Fruit fly (Drosophila melanogaster) whole organism, embryonic: ENCODE results near the gene Nsf2.

ENCODE experiments used
- Adf1 ChIP-seq: fragments of 200-800 bp; sonication (Bioruptor generic); IDR thresholded peaks from 2 replicates; pipeline ENCODE4 v1.3.6; 2022; ENCODE audit warnings: missing biosample characterization, missing genetic modification characterization
- CG11247 ChIP-seq: fragments of 200-800 bp; sonication (Bioruptor generic); IDR thresholded peaks from 2 replicates; pipeline ENCODE4 v1.3.6; 2022; ENCODE audit warnings: missing biosample characterization, missing genetic modification characterization
- CG11398 ChIP-seq: fragments of 200-800 bp; sonication (Bioruptor generic); optimal IDR thresholded peaks from 2 replicates; lab custom pipeline; 2016; ENCODE audit warnings: missing biosample characterization, missing genetic modification characterization
- CG11560 ChIP-seq: fragments of 200-800 bp; sonication (Bioruptor generic); IDR thresholded peaks from 3 replicates; pipeline ENCODE4 v1.3.6; 2022; ENCODE audit warnings: missing biosample characterization, missing genetic modification characterization
- CG12104 ChIP-seq: fragments of 200-800 bp; sonication (Bioruptor generic); optimal IDR thresholded peaks from 3 replicates; lab custom pipeline; 2016; ENCODE audit warnings: missing biosample characterization, missing genetic modification characterization
- CG12155 ChIP-seq: fragments of 200-800 bp; sonication (Bioruptor generic); optimal IDR thresholded peaks from 3 replicates; lab custom pipeline; 2016; ENCODE audit warnings: missing biosample characterization, missing genetic modification characterization
- CG13296 ChIP-seq: fragments of 200-800 bp; sonication (Bioruptor generic); optimal IDR thresholded peaks from 3 replicates; lab custom pipeline; 2018; ENCODE audit warnings: missing biosample characterization, mild to moderate bottlenecking, missing genetic modification characterization
- CG15011 ChIP-seq: fragments of 200-800 bp; sonication (Bioruptor generic); optimal IDR thresholded peaks from 3 replicates; lab custom pipeline; 2018; ENCODE audit warnings: missing biosample characterization, mild to moderate bottlenecking, missing genetic modification characterization
- CG15479 ChIP-seq: fragments of 200-800 bp; sonication (Bioruptor generic); optimal IDR thresholded peaks from 3 replicates; lab custom pipeline; 2019; ENCODE audit warnings: missing biosample characterization, mild to moderate bottlenecking, missing genetic modification characterization, moderate library complexity
- CG17361 ChIP-seq: fragments of 200-800 bp; sonication (Bioruptor generic); IDR thresholded peaks from 3 replicates; pipeline ENCODE4 v1.3.6; 2022; ENCODE audit warnings: missing biosample characterization, missing genetic modification characterization
- CG17385 ChIP-seq: fragments of 200-800 bp; sonication (Bioruptor generic); optimal IDR thresholded peaks from 3 replicates; lab custom pipeline; 2018; ENCODE audit warnings: missing biosample characterization, mild to moderate bottlenecking, missing genetic modification characterization
- CG2875 ChIP-seq: fragments of 200-800 bp; sonication (Bioruptor generic); optimal IDR thresholded peaks from 2 replicates; lab custom pipeline; 2017; ENCODE audit warnings: missing biosample characterization, mild to moderate bottlenecking, missing genetic modification characterization, missing genetic modification reagents
- CG32772 ChIP-seq: fragments of 200-800 bp; sonication (Bioruptor generic); IDR thresholded peaks from 2 replicates; pipeline ENCODE4 v1.3.6; 2022; ENCODE audit warnings: missing biosample characterization, missing genetic modification characterization
- CG6654 ChIP-seq: fragments of 200-800 bp; sonication (Bioruptor generic); optimal IDR thresholded peaks from 2 replicates; lab custom pipeline; 2017; ENCODE audit warnings: missing biosample characterization, mild to moderate bottlenecking, missing genetic modification characterization
- CG7372 ChIP-seq: fragments of 200-800 bp; sonication (Bioruptor generic); IDR thresholded peaks from 2 replicates; pipeline ENCODE4 v1.3.6; 2022; ENCODE audit warnings: missing biosample characterization, missing genetic modification characterization
- CG7928 ChIP-seq: fragments of 200-800 bp; sonication (Bioruptor generic); optimal IDR thresholded peaks from 2 replicates; lab custom pipeline; 2017; ENCODE audit warnings: missing biosample characterization, mild to moderate bottlenecking, missing genetic modification characterization
- CG9817 ChIP-seq: fragments of 200-800 bp; sonication (Bioruptor generic); optimal IDR thresholded peaks from 2 replicates; lab custom pipeline; 2018; ENCODE audit warnings: missing biosample characterization, mild to moderate bottlenecking, missing genetic modification characterization, moderate library complexity
- Dbx ChIP-seq: fragments of 200-800 bp; sonication (Bioruptor generic); IDR thresholded peaks from 3 replicates; pipeline ENCODE4 v1.3.6; 2022; ENCODE audit warnings: missing biosample characterization, missing genetic modification characterization
- Dek ChIP-seq: fragments of 200-800 bp; sonication (Bioruptor generic); optimal IDR thresholded peaks from 3 replicates; lab custom pipeline; 2019; ENCODE audit warnings: missing biosample characterization, mild to moderate bottlenecking, missing genetic modification characterization, moderate library complexity
- Dfd ChIP-seq, 2 experiments: fragments of >200 bp; optimal IDR thresholded peaks; 2 replicates each; lab custom pipeline; 2017; ENCODE audit warnings: missing biosample characterization in 2 of 2, missing genetic modification characterization in 2 of 2
- Doc3 ChIP-seq: fragments of 200-800 bp; sonication (Bioruptor generic); IDR thresholded peaks from 3 replicates; pipeline ENCODE4 v1.3.6; 2022; ENCODE audit warnings: missing biosample characterization, missing genetic modification characterization; ENCODE audit not compliant: partially characterized antibody
- Drgx ChIP-seq: fragments of 200-800 bp; sonication (Bioruptor generic); IDR thresholded peaks from 2 replicates; pipeline ENCODE4 v1.3.6; 2022; ENCODE audit warnings: missing biosample characterization, missing genetic modification characterization
- Fer2 ChIP-seq: fragments of 200-800 bp; sonication (Bioruptor generic); optimal IDR thresholded peaks from 2 replicates; lab custom pipeline; 2018; ENCODE audit warnings: missing biosample characterization, mild to moderate bottlenecking, missing genetic modification characterization, moderate library complexity
- HLHmδ ChIP-seq: fragments of 200-800 bp; sonication (Bioruptor generic); optimal IDR thresholded peaks from 2 replicates; lab custom pipeline; 2018; ENCODE audit warnings: missing biosample characterization, mild to moderate bottlenecking, missing genetic modification characterization, moderate library complexity
- Hand ChIP-seq: fragments of 200-800 bp; sonication (Bioruptor generic); optimal IDR thresholded peaks from 2 replicates; lab custom pipeline; 2017; ENCODE audit warnings: mild to moderate bottlenecking, missing biosample characterization, missing genetic modification reagents, missing genetic modification characterization
- Hmx ChIP-seq: fragments of 200-800 bp; sonication (Bioruptor generic); optimal IDR thresholded peaks from 2 replicates; lab custom pipeline; 2016; ENCODE audit warnings: missing biosample characterization, missing genetic modification characterization
- Lhr ChIP-seq: fragments of 200-800 bp; sonication (Bioruptor generic); optimal IDR thresholded peaks from 3 replicates; lab custom pipeline; 2017; ENCODE audit warnings: mild to moderate bottlenecking, missing biosample characterization, missing genetic modification reagents, missing genetic modification characterization
- Mad ChIP-seq: fragments of 200-800 bp; sonication (Bioruptor generic); optimal IDR thresholded peaks from 2 replicates; lab custom pipeline; 2016; ENCODE audit warnings: missing biosample characterization, missing genetic modification characterization
- Mes4 ChIP-seq: fragments of 200-800 bp; sonication (Bioruptor generic); optimal IDR thresholded peaks from 2 replicates; lab custom pipeline; 2016; ENCODE audit warnings: missing biosample characterization, missing genetic modification characterization
- Mrtf ChIP-seq: fragments of 200-800 bp; sonication (Bioruptor generic); IDR thresholded peaks from 3 replicates; pipeline ENCODE4 v1.3.6; 2022; ENCODE audit warnings: missing biosample characterization, missing genetic modification characterization
- NC2β ChIP-seq: fragments of 200-800 bp; sonication (Bioruptor generic); optimal IDR thresholded peaks from 2 replicates; lab custom pipeline; 2016; ENCODE audit warnings: missing biosample characterization, missing genetic modification characterization
- NFAT ChIP-seq: fragments of 200-800 bp; sonication (Bioruptor generic); IDR thresholded peaks from 2 replicates; pipeline ENCODE4 v1.3.6; 2022; ENCODE audit warnings: missing biosample characterization, missing genetic modification characterization
- Nf-YC ChIP-seq: fragments of 200-800 bp; optimal IDR thresholded peaks from 3 replicates; lab custom pipeline; 2019; ENCODE audit warnings: missing biosample characterization, mild to moderate bottlenecking, missing genetic modification characterization, moderate library complexity
- Oaz ChIP-seq: fragments of 200-800 bp; sonication (Bioruptor generic); IDR thresholded peaks from 2 replicates; pipeline ENCODE4 v1.3.6; 2022; ENCODE audit warnings: missing biosample characterization, missing genetic modification characterization
- Ravus ChIP-seq: fragments of 200-800 bp; sonication (Bioruptor generic); IDR thresholded peaks from 2 replicates; pipeline ENCODE4 v1.3.6; 2022; ENCODE audit warnings: missing biosample characterization, missing genetic modification characterization
- al ChIP-seq: fragments of 200-800 bp; sonication (Bioruptor generic); IDR thresholded peaks from 2 replicates; pipeline ENCODE4 v1.3.6; 2022; ENCODE audit warnings: missing biosample characterization, missing genetic modification characterization
- bcd ChIP-seq: fragments of 200-800 bp; sonication (Bioruptor generic); optimal IDR thresholded peaks from 2 replicates; lab custom pipeline; 2017; ENCODE audit warnings: missing biosample characterization, mild to moderate bottlenecking, missing genetic modification characterization
- corto ChIP-seq: fragments of 200-800 bp; sonication (Bioruptor generic); optimal IDR thresholded peaks from 2 replicates; lab custom pipeline; 2016; ENCODE audit warnings: missing biosample characterization, mild to moderate bottlenecking, missing genetic modification characterization, moderate library complexity
- cwo ChIP-seq: fragments of 200-800 bp; sonication (Bioruptor generic); optimal IDR thresholded peaks from 3 replicates; lab custom pipeline; 2017; ENCODE audit warnings: missing biosample characterization, missing genetic modification characterization, mild to moderate bottlenecking, moderate library complexity, missing genetic modification reagents
- en ChIP-seq: fragments of 200-800 bp; sonication (Bioruptor generic); optimal IDR thresholded peaks from 2 replicates; lab custom pipeline; 2016; ENCODE audit warnings: missing biosample characterization, missing genetic modification characterization
- grn ChIP-seq: fragments of 200-800 bp; sonication (Bioruptor generic); optimal IDR thresholded peaks from 3 replicates; lab custom pipeline; 2017; ENCODE audit warnings: missing biosample characterization, missing genetic modification characterization
- inv ChIP-seq: fragments of 200-800 bp; sonication (Bioruptor generic); IDR thresholded peaks from 2 replicates; pipeline ENCODE4 v1.3.6; 2022; ENCODE audit warnings: missing biosample characterization, missing genetic modification characterization; ENCODE audit not compliant: partially characterized antibody
- jigr1 ChIP-seq: fragments of 200-800 bp; sonication (Bioruptor generic); IDR thresholded peaks from 3 replicates; pipeline ENCODE4 v1.3.6; 2022; ENCODE audit warnings: missing biosample characterization, missing genetic modification characterization
- lov ChIP-seq, 2 experiments: fragments of 200-800 bp in 1 of 2; fragments of >200 bp in 1 of 2; sonication (Bioruptor generic) in 1 of 2; IDR thresholded peaks in 1 of 2; optimal IDR thresholded peaks in 1 of 2; 2 replicates in 1 of 2; 3 replicates in 1 of 2; pipeline versions ENCODE4 v1.3.6 to Lab custom; 2017 to 2022; ENCODE audit warnings: missing biosample characterization in 1 of 2, missing genetic modification characterization in 1 of 2
- luna ChIP-seq: fragments of 200-800 bp; sonication (Bioruptor generic); optimal IDR thresholded peaks from 2 replicates; lab custom pipeline; 2016; ENCODE audit warnings: missing biosample characterization, missing genetic modification characterization
- rib ChIP-seq: fragments of 200-800 bp; sonication (Bioruptor generic); IDR thresholded peaks from 2 replicates; pipeline ENCODE4 v1.3.6; 2022; ENCODE audit warnings: missing biosample characterization, missing genetic modification characterization
- sd ChIP-seq: fragments of 200-800 bp; sonication (Bioruptor generic); optimal IDR thresholded peaks from 3 replicates; lab custom pipeline; 2018; ENCODE audit warnings: missing biosample characterization, mild to moderate bottlenecking, missing genetic modification characterization, moderate library complexity
- sim ChIP-seq: fragments of 200-800 bp; sonication (Bioruptor generic); IDR thresholded peaks from 2 replicates; pipeline ENCODE4 v1.3.6; 2022; ENCODE audit warnings: missing biosample characterization, missing genetic modification characterization
- tin ChIP-seq: fragments of 200-800 bp; sonication (Bioruptor generic); optimal IDR thresholded peaks from 3 replicates; lab custom pipeline; 2016; ENCODE audit warnings: missing biosample characterization, missing genetic modification characterization
- twi ChIP-seq: fragments of 200-800 bp; optimal IDR thresholded peaks from 2 replicates; lab custom pipeline; 2019; ENCODE audit warnings: missing biosample characterization, mild to moderate bottlenecking, missing genetic modification characterization, moderate library complexity
- tx ChIP-seq: fragments of 200-800 bp; sonication (Bioruptor generic); optimal IDR thresholded peaks from 2 replicates; lab custom pipeline; 2016; ENCODE audit warnings: missing biosample characterization, missing genetic modification characterization
- zen ChIP-seq: fragments of 200-800 bp; sonication (Bioruptor generic); optimal IDR thresholded peaks from 3 replicates; lab custom pipeline; 2018; ENCODE audit warnings: missing biosample characterization, mild to moderate bottlenecking, missing genetic modification characterization, moderate library complexity

The Nsf2 gene

DNA sequence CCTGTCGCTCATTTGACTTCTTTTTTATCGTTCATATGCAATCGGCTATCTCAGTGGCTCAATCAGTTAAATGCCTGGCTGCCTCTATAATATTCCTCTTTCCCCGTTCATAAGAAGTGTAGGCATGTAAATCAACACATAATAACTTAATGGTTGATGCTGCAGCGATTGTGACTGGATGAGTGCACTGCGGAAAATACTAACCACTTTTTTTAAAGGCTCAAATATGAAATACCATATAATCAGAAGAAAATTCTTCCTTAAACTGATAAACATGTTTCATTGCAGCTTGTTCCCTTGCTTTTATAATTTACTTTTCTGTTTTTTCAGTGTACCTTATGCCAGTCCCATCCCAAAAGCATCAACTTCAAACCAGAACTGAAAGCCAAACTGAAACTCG, 47.1 kb upstream of the Nsf2 start (continued):
- TF ChIP-seq CG15011 (GFP tag; lab: Kevin White, UChicago): no peak
- TF ChIP-seq Fer2 (tag; lab: Kevin White, UChicago): no peak
- peak; percentile 46; the same call in 1 of the 3 replicates for TF ChIP-seq CG17361
- TF ChIP-seq CG11247 (GFP tag; lab: Robert Waterston, UW): no peak
- TF ChIP-seq Mad (GFP tag; lab: Kevin White, UChicago): no peak
- no peak for TF ChIP-seq Hmx
- no peak for TF ChIP-seq CG11560 (tag; lab: Robert Waterston, UW)
- peak; percentile 90 for TF ChIP-seq grn (GFP tag; lab: Kevin White, UChicago)
- no peak for TF ChIP-seq twi (tag; lab: Kevin White, UChicago)
- TF ChIP-seq corto: no peak
- peak; percentile 12 for TF ChIP-seq NC2β (GFP tag; lab: Kevin White, UChicago)
- no peak for TF ChIP-seq CG9817 (tag; lab: Kevin White, UChicago)
- TF ChIP-seq CG17385 (GFP tag; lab: Kevin White, UChicago): no peak
- TF ChIP-seq rib (GFP tag; lab: Robert Waterston, UW): no peak
- TF ChIP-seq NFAT (GFP tag; lab: Robert Waterston, UW): no peak
- no peak for TF ChIP-seq CG12155 (GFP tag; lab: Kevin White, UChicago)
- TF ChIP-seq CG13296 (GFP tag; lab: Kevin White, UChicago): no peak
- no peak for TF ChIP-seq Adf1 (GFP tag; lab: Robert Waterston, UW)
- no peak for TF ChIP-seq CG6654 (GFP tag; lab: Kevin White, UChicago)
- no peak for TF ChIP-seq Ravus (GFP tag; lab: Robert Waterston, UW)
- no peak for TF ChIP-seq CG15479 (GFP tag; lab: Kevin White, UChicago)
- TF ChIP-seq CG11398: no peak
- TF ChIP-seq Doc3 (GFP tag; lab: Robert Waterston, UW): no peak
- no peak for TF ChIP-seq Nf-YC (tag; lab: Kevin White, UChicago)
- no peak for TF ChIP-seq Lhr (GFP tag; lab: Kevin White, UChicago)
- TF ChIP-seq CG7928 (GFP tag; lab: Kevin White, UChicago): no peak
- no peak for TF ChIP-seq tx (GFP tag; lab: Kevin White, UChicago)
- no peak for TF ChIP-seq jigr1 (GFP tag; lab: Robert Waterston, UW)
- TF ChIP-seq Hand (GFP tag; lab: Kevin White, UChicago): no peak
- no peak for TF ChIP-seq lov (optimal IDR thresholded peaks at IDR 0.05; lab: Kevin White, UChicago)
- no peak for TF ChIP-seq lov (GFP tag; IDR thresholded peaks at IDR 0.05; lab: Robert Waterston, UW)
- peak; percentile 53 for TF ChIP-seq tin
- TF ChIP-seq HLHmδ (GFP tag; lab: Kevin White, UChicago): no peak
- no peak for TF ChIP-seq al (GFP tag; lab: Robert Waterston, UW)
- no peak for TF ChIP-seq CG32772
- TF ChIP-seq inv (GFP tag; lab: Robert Waterston, UW): no peak
- TF ChIP-seq sd (tag; lab: Kevin White, UChicago): no peak
- no peak for TF ChIP-seq sim (GFP tag; lab: Robert Waterston, UW)
- no peak for TF ChIP-seq CG12104 (GFP tag; lab: Kevin White, UChicago)
- no peak for TF ChIP-seq CG7372 (GFP tag; lab: Robert Waterston, UW)
- TF ChIP-seq Mes4 (GFP tag; lab: Kevin White, UChicago): no peak
- no peak for TF ChIP-seq Oaz (GFP tag; lab: Robert Waterston, UW)
- TF ChIP-seq luna (GFP tag; lab: Kevin White, UChicago): no peak
- TF ChIP-seq bcd: no peak
- no peak for TF ChIP-seq en (GFP tag; lab: Kevin White, UChicago)
- no peak for TF ChIP-seq Dbx (GFP tag; lab: Robert Waterston, UW)
- TF ChIP-seq cwo (GFP tag; lab: Kevin White, UChicago): no peak
- TF ChIP-seq CG2875 (GFP tag; lab: Kevin White, UChicago): no peak
- TF ChIP-seq Drgx (GFP tag; lab: Robert Waterston, UW): no peak
- no peak for TF ChIP-seq zen (tag; lab: Kevin White, UChicago)
- TF ChIP-seq Mrtf (GFP tag; lab: Robert Waterston, UW): no peak
- no peak for TF ChIP-seq Dek (tag; lab: Kevin White, UChicago)
- TF ChIP-seq Dfd (GFP tag; optimal IDR thresholded peaks at IDR 0.05; lab: Kevin White, UChicago): no peak
